Worm (Caenorhabditis elegans) whole organism, L4/young adult: ENCODE data around the gene ttr-59.
"Not testable (repeated sequence)": the region's sequence is repeated elsewhere in the genome, so short reads cannot be mapped to it uniquely, and the experiment has no call there.

ENCODE experiments used
- W03F9.2 ChIP-seq: fragments of 150-350 bp; optimal IDR thresholded peaks from 2 replicates; lab custom pipeline; 2014; ENCODE audit warnings: missing biosample characterization, missing genetic modification characterization
- dao-5 ChIP-seq: sonication (generic microtip); optimal IDR thresholded peaks from 2 replicates; lab custom pipeline; 2016; ENCODE audit warnings: missing genotype, missing genetic modification characterization, moderate library complexity, missing compliant biosample characterization
- him-1 ChIP-seq: sonication (generic microtip); optimal IDR thresholded peaks from 2 replicates; lab custom pipeline; 2016; ENCODE audit warnings: missing genotype, missing genetic modification reagents, missing genetic modification characterization, missing compliant biosample characterization

ttr-59 gene

DNA sequence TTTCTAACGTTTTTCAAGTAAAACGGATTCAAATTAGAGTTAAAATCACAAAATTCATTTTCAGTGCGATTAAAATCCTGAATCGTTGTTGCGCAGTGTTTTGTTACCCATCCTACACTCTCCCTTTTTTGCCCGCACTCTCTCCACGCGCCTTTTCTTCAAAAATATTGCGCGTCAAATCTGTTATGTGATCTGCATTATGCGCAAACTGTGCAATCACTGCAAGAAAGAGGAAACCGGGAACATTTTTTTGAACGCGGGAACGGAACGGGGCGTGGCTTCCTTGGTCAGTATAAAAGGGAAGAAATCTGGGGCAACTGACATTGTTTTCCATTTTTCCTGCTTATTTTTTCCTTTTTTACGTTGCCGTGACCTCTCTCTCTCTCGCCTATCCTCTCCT lies 10.8 kb downstream of the ttr-59 start:
- TF ChIP-seq him-1 (tag; lab: Kevin White, UChicago) (no peak), dao-5 (no peak), W03F9.2 (tag; lab: Kevin White, UChicago) (no peak)

- TF ChIP-seq dao-5: no peak
- peak; percentile 66 for TF ChIP-seq W03F9.2 (tag; lab: Kevin White, UChicago)
Observed at ce11 chrX:7340915-7341559, 11.4 kb downstream of the ttr-59 start, which contains the start of gene C07D8.6. TSS of gene C07D8.6 (plus strand) at chrX:7341509.

ce11 chrX:7343218-7343617 lies 13.6 kb downstream of the ttr-59 start:
- TF ChIP-seq dao-5 (no peak), him-1 (tag; lab: Kevin White, UChicago) (no peak), W03F9.2 (tag; lab: Kevin White, UChicago) (no peak)

DNA sequence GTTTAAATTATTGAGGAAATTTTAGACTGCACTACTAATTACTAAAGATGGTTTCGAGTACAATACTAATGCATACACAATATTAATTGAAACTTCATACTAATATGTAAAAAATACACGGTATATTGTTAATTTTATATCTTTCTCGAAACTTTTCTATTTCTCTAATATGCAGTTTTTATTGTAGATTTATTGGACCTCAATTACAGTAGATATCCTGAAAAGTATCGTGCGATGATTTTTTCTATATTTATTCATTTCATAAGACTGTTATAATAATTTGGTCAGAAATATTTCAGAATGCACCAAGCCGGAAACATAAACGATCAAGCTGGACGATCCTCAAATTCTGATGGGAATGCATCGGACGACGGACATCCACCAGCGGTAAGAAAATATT lies 14.1 kb downstream of the ttr-59 start, which contains the start of gene C07D8.5:
Gene C07D8.5, plus strand, starts transcription at position 301 of the 400 bp plus-strand sequence.
- TF ChIP-seq him-1 (tag; lab: Kevin White, UChicago): no peak

DNA sequence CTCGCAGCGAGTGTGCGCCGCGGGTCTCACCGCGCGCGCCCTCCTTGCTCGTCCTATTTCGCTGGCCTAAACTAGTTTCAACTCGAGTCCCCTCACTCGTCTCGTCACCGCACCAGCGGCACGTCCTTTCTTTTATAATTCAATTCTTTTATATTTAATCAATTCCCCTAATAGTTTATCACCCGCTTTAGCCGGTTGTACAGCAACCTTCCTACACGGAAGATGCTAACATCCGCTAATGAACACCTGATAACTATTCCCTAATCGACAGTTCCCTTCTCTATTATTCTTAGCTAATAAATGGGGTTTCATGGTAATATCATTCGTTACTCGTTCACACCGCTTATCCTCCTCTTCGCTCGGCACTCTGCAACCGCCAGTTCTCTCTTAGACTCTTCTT lies 35.6 kb downstream of the ttr-59 start, which contains the start of gene C56G3.2:
Gene C56G3.2, plus strand, starts transcription at position 301 of the 400 bp plus-strand sequence.
- not testable (repeated sequence) for TF ChIP-seq dao-5; him-1 (tag; lab: Kevin White, UChicago); W03F9.2 (tag; lab: Kevin White, UChicago)

DNA sequence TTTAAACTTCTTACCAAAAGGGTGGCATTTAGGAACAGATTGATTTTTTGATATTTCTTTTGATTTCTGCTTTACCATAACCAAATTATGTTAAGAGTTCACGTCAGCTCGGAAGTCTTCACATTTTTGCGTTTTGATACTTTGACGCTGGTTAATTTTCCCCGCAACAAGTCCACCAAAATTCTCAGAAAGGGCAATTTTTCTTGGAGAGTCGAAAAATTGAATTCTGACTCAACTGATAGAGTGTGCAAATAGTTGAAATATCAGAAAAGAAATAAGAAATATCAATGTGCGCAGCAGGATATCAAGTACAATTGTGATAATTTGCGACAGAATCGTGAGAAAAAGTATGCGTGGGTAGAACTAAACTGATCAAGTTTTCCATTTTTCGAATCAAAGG lies 40.2 kb downstream of the ttr-59 start:
- TF ChIP-seq him-1 (tag; lab: Kevin White, UChicago) (no peak), W03F9.2 (tag; lab: Kevin White, UChicago) (no peak), dao-5 (no peak)

ce11 chrX:7371945-7372344 lies 42.3 kb downstream of the ttr-59 start:
- TF ChIP-seq him-1 (tag; lab: Kevin White, UChicago) (no peak), W03F9.2 (tag; lab: Kevin White, UChicago) (no peak), dao-5 (no peak)

ce11 chrX:7376941-7377340 lies 47.3 kb downstream of the ttr-59 start, which contains the start of gene npr-8:
TSS of gene npr-8 (plus strand) at chrX:7377302.
- TF ChIP-seq dao-5 (no peak), W03F9.2 (tag; lab: Kevin White, UChicago) (no peak), him-1 (tag; lab: Kevin White, UChicago) (no peak)

DNA sequence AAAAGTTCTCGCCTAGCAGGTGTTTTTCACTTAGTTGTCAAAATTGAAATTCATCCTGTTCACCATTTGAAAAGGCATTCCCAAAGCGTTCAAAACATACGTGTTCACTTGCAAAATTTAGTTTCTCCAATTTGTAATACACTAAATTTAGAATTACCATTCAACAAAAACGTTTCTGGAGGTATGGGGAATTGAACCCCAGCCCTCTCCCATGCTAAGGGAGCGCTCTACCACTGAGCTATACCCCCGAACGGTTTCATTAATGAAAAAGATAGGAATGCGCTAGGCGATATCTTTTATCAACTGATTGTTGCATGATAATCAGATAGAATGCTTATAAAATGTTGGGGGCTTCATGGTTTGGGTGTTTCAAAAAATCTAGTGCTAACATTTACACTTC lies 49.0 kb downstream of the ttr-59 start:
- TF ChIP-seq W03F9.2 (tag; lab: Kevin White, UChicago) (no peak), him-1 (tag; lab: Kevin White, UChicago) (no peak), dao-5 (no peak)
